Worm (Caenorhabditis elegans) whole organism, L2 larva: Measurements from ENCODE around the gene bmy-1.

Experiments used
- F13H6.1 ChIP-seq: sonication (generic microtip); optimal IDR thresholded peaks from 2 replicates; lab custom pipeline; 2016; ENCODE audit warnings: missing genetic modification characterization, missing compliant biosample characterization
- aly-2 ChIP-seq: fragments of 150-350 bp; optimal IDR thresholded peaks from 2 replicates; lab custom pipeline; 2014; ENCODE audit warnings: missing biosample characterization, missing genetic modification characterization
- mdl-1 ChIP-seq, 2 experiments: fragments of 150-350 bp in 1 of 2; sonication (generic microtip) in 1 of 2; optimal IDR thresholded peaks; 2 replicates each; lab custom pipeline; 2017; ENCODE audit warnings: missing biosample characterization in 2 of 2, missing genetic modification characterization in 2 of 2
- nhr-11 ChIP-seq: fragments of 150-350 bp; optimal IDR thresholded peaks from 2 replicates; lab custom pipeline; 2014; ENCODE audit warnings: missing biosample characterization, missing genetic modification characterization
- nhr-237 ChIP-seq: fragments of 150-350 bp; optimal IDR thresholded peaks from 2 replicates; lab custom pipeline; 2014; ENCODE audit warnings: missing biosample characterization, missing genetic modification characterization
- nhr-77 ChIP-seq: fragments of 150-350 bp; optimal IDR thresholded peaks from 2 replicates; lab custom pipeline; 2014; ENCODE audit warnings: missing biosample characterization, missing genetic modification characterization
- skn-1 ChIP-seq: sonication (generic microtip); optimal IDR thresholded peaks from 2 replicates; lab custom pipeline; 2017; ENCODE audit warnings: missing biosample characterization, missing genetic modification characterization
- unc-62 ChIP-seq: fragments of 150-350 bp; optimal IDR thresholded peaks from 2 replicates; lab custom pipeline; 2014; ENCODE audit warnings: missing biosample characterization, missing genetic modification reagents, missing genetic modification characterization

- TF ChIP-seq skn-1: no peak
- no peak for TF ChIP-seq F13H6.1
- no peak for TF ChIP-seq nhr-77 (tag; lab: Kevin White, UChicago)
- TF ChIP-seq mdl-1 (tag; optimal IDR thresholded peaks at IDR 0.05; lab: Kevin White, UChicago): no peak
- TF ChIP-seq nhr-237: no peak
- TF ChIP-seq nhr-11: no peak
- TF ChIP-seq unc-62 (GFP tag; lab: Kevin White, UChicago): no peak
- no peak for TF ChIP-seq aly-2
Observed at ce11 chrII:5407548-5407947, 49.1 kb downstream of the bmy-1 start, which contains the start of gene clec-141.
